Worm (Caenorhabditis elegans): ENCODE results near the gene B0457.4.

DNA sequence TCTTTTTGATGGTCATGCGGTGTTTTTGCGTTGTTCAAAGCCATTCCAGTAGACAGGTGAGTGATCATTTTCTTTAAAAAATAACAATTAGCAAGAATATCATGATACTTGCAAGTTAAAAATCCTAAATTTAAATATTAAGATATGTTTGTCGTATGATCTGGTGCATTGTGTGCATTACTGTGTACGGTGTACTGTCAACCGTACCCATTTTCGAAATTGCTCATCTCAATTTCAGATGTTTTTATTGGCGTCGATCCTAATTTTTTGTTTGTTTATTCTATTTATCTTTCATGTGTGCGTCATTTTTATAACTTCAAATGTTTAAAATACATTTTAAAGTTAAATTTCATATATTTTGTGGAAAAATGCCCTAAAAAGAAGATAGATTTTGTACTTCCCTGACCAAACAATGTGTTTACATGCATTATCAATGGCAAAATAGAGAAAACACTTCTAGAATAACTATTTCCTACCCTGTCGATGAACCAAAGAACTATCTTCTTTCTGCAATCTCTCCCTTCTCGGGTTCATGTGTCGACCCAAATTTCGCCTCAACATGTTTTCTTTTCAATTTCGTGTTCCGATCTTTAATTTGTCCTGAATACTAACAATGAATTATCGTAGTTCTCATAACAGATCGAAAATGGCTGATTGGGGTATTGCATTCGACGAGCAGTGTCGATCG, 27.4 kb downstream of the B0457.4 start, which contains the start of the genes T07D4.5 and ddx-19:
- TF ChIP-seq aly-2 (tag; optimal IDR thresholded peaks at IDR 0.05) (no peak), skn-1 (tag; optimal IDR thresholded peaks at IDR 0.05) (peak; percentile 9), irx-1 (tag; optimal IDR thresholded peaks at IDR 0.05) (no peak), C04F5.9 (tag; optimal IDR thresholded peaks at IDR 0.05) (no peak), ces-1 (GFP tag; optimal IDR thresholded peaks at IDR 0.05) (no peak), ceh-63 (GFP tag; optimal IDR thresholded peaks at IDR 0.05) (no peak), unc-62 (GFP tag; optimal IDR thresholded peaks at IDR 0.05) (no peak), dsc-1 (tag; optimal IDR thresholded peaks at IDR 0.05) (no peak), elt-3 (tag; optimal IDR thresholded peaks at IDR 0.05) (no peak), ztf-11 (tag; optimal IDR thresholded peaks at IDR 0.05) (no peak), fkh-8 (tag; optimal IDR thresholded peaks at IDR 0.05) (no peak), nhr-28 (tag; optimal IDR thresholded peaks at IDR 0.05) (no peak), snpc-4 (tag; optimal IDR thresholded peaks at IDR 0.05) (no peak)

Measured in whole organism, L1 larva.